Worm (Caenorhabditis elegans): ENCODE data around the gene clec-127.
A peak's percentile ranks its signal among the peaks of the same experiment; 100 is the strongest.

The clec-127 gene

ce11 chrII:3581752-3582151 lies 12.7 kb upstream of the clec-127 start, which contains the start of gene srh-59:
TSS of gene srh-59 (plus strand) at chrII:3582052.
- TF ChIP-seq hmg-4 (GFP tag; optimal IDR thresholded peaks at IDR 0.05) (no peak), tra-4 (tag; optimal IDR thresholded peaks at IDR 0.05) (no peak), B0310.2 (tag; optimal IDR thresholded peaks at IDR 0.05) (no peak), scrt-1 (GFP tag; IDR thresholded peaks at IDR 0.05) (no peak), tbx-37 (GFP tag; conservative IDR thresholded peaks at IDR 0.05) (no peak)

- no peak for TF ChIP-seq hmbx-1 (tag; optimal IDR thresholded peaks at IDR 0.05)
- TF ChIP-seq hmg-4 (GFP tag; optimal IDR thresholded peaks at IDR 0.05) = no peak
- no peak for TF ChIP-seq hnd-1 (tag; optimal IDR thresholded peaks at IDR 0.05)
- no peak for TF ChIP-seq tra-4 (tag; optimal IDR thresholded peaks at IDR 0.05)
- TF ChIP-seq ama-1 (optimal IDR thresholded peaks at IDR 0.05) = no peak
- no peak for TF ChIP-seq sea-1 (GFP tag; conservative IDR thresholded peaks at IDR 0.05)
- no peak for TF ChIP-seq B0310.2 (tag; optimal IDR thresholded peaks at IDR 0.05)
- no peak for TF ChIP-seq ceh-13 (GFP tag; optimal IDR thresholded peaks at IDR 0.05)
- no peak for TF ChIP-seq aly-1 (tag; optimal IDR thresholded peaks at IDR 0.05)
- TF ChIP-seq tbx-37 (GFP tag; conservative IDR thresholded peaks at IDR 0.05) = no peak
- TF ChIP-seq ceh-36 (tag; optimal IDR thresholded peaks at IDR 0.05) = no peak
- TF ChIP-seq pes-1 (GFP tag; IDR thresholded peaks at IDR 0.05) = no peak
- TF ChIP-seq F13C5.2 (tag; optimal IDR thresholded peaks at IDR 0.05) = no peak
- no peak for TF ChIP-seq tbx-11 (GFP tag; IDR thresholded peaks at IDR 0.05)
- no peak for TF ChIP-seq scrt-1 (GFP tag; IDR thresholded peaks at IDR 0.05)
- no peak for TF ChIP-seq ets-7 (tag; optimal IDR thresholded peaks at IDR 0.05)
- no peak for TF ChIP-seq flt-1 (GFP tag; IDR thresholded peaks at IDR 0.05)
These were observed 10.7 kb upstream of the clec-127 start, which contains the start of gene clec-134 for ce11 chrII:3579767-3580166. TSS of gene clec-134 (plus strand) at chrII:3580067.

- TF ChIP-seq tbx-37 (GFP tag; conservative IDR thresholded peaks at IDR 0.05) (no peak), tbx-11 (GFP tag; IDR thresholded peaks at IDR 0.05) (no peak), ama-1 (optimal IDR thresholded peaks at IDR 0.05) (no peak), ceh-36 (tag; optimal IDR thresholded peaks at IDR 0.05) (no peak), pes-1 (GFP tag; IDR thresholded peaks at IDR 0.05) (no peak), ets-7 (tag; optimal IDR thresholded peaks at IDR 0.05) (no peak), flt-1 (GFP tag; IDR thresholded peaks at IDR 0.05) (no peak), B0310.2 (tag; optimal IDR thresholded peaks at IDR 0.05) (no peak), hnd-1 (tag; optimal IDR thresholded peaks at IDR 0.05) (no peak), scrt-1 (GFP tag; IDR thresholded peaks at IDR 0.05) (no peak), hmg-4 (GFP tag; optimal IDR thresholded peaks at IDR 0.05) (no peak), F13C5.2 (tag; optimal IDR thresholded peaks at IDR 0.05) (no peak), aly-1 (tag; optimal IDR thresholded peaks at IDR 0.05) (no peak), ceh-13 (GFP tag; optimal IDR thresholded peaks at IDR 0.05) (no peak), sea-1 (GFP tag; conservative IDR thresholded peaks at IDR 0.05) (no peak), hmbx-1 (tag; optimal IDR thresholded peaks at IDR 0.05) (no peak), tra-4 (tag; optimal IDR thresholded peaks at IDR 0.05) (no peak)
These were observed 9.1 kb upstream of the clec-127 start, which contains the start of gene clec-133 for ce11 chrII:3578121-3578520. TSS of gene clec-133 (plus strand) at chrII:3578421.

DNA sequence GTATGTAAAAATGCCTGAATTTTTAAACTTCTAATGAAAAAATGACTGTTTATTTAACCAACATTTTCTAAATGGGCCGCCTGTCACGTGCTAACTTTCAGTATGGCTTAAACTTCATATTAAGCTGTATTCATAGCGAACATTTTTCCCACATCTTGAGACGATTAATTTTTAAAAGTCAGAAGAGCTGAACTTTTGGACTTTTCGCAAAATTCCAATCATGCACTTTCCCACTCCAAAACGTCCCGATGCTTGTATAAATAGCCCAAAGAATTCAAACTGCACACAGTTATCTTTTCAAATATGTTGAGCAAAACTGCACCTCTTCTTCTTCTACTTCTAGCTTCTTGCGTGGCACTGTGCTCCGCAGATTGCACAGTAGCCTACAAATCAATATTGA lies 7.7 kb upstream of the clec-127 start, which contains the start of gene clec-132:
Gene clec-132 (plus strand): TSS at position 301 of the 400 bp plus-strand sequence.
- TF ChIP-seq hmg-4 (GFP tag; optimal IDR thresholded peaks at IDR 0.05) (no peak), ceh-13 (GFP tag; optimal IDR thresholded peaks at IDR 0.05) (no peak), pes-1 (GFP tag; IDR thresholded peaks at IDR 0.05) (no peak), ceh-36 (tag; optimal IDR thresholded peaks at IDR 0.05) (no peak), tbx-37 (GFP tag; conservative IDR thresholded peaks at IDR 0.05) (no peak), hmbx-1 (tag; optimal IDR thresholded peaks at IDR 0.05) (no peak), scrt-1 (GFP tag; IDR thresholded peaks at IDR 0.05) (no peak), tra-4 (tag; optimal IDR thresholded peaks at IDR 0.05) (no peak), hnd-1 (tag; optimal IDR thresholded peaks at IDR 0.05) (no peak), sea-1 (GFP tag; conservative IDR thresholded peaks at IDR 0.05) (no peak), flt-1 (GFP tag; IDR thresholded peaks at IDR 0.05) (no peak), ama-1 (optimal IDR thresholded peaks at IDR 0.05) (no peak), F13C5.2 (tag; optimal IDR thresholded peaks at IDR 0.05) (no peak), ets-7 (tag; optimal IDR thresholded peaks at IDR 0.05) (no peak), tbx-11 (GFP tag; IDR thresholded peaks at IDR 0.05) (no peak)

- no peak for TF ChIP-seq flt-1 (GFP tag; IDR thresholded peaks at IDR 0.05)
- no peak for TF ChIP-seq ets-7 (tag; optimal IDR thresholded peaks at IDR 0.05)
- TF ChIP-seq ama-1 (optimal IDR thresholded peaks at IDR 0.05) = no peak
- TF ChIP-seq hnd-1 (tag; optimal IDR thresholded peaks at IDR 0.05) = no peak
- no peak for TF ChIP-seq ceh-13 (GFP tag; optimal IDR thresholded peaks at IDR 0.05)
- TF ChIP-seq tra-4 (tag; optimal IDR thresholded peaks at IDR 0.05) = no peak
- no peak for TF ChIP-seq B0310.2 (tag; optimal IDR thresholded peaks at IDR 0.05)
- TF ChIP-seq F13C5.2 (tag; optimal IDR thresholded peaks at IDR 0.05) = no peak
- TF ChIP-seq scrt-1 (GFP tag; IDR thresholded peaks at IDR 0.05) = no peak
- no peak for TF ChIP-seq tbx-11 (GFP tag; IDR thresholded peaks at IDR 0.05)
- no peak for TF ChIP-seq pes-1 (GFP tag; IDR thresholded peaks at IDR 0.05)
- no peak for TF ChIP-seq tbx-37 (GFP tag; conservative IDR thresholded peaks at IDR 0.05)
- no peak for TF ChIP-seq hmg-4 (GFP tag; optimal IDR thresholded peaks at IDR 0.05)
- no peak for TF ChIP-seq aly-1 (tag; optimal IDR thresholded peaks at IDR 0.05)
- no peak for TF ChIP-seq hmbx-1 (tag; optimal IDR thresholded peaks at IDR 0.05)
- TF ChIP-seq ceh-36 (tag; optimal IDR thresholded peaks at IDR 0.05) = no peak
- TF ChIP-seq sea-1 (GFP tag; conservative IDR thresholded peaks at IDR 0.05) = no peak
These were observed 4.2 kb upstream of the clec-127 start, which contains the start of gene clec-130 for ce11 chrII:3573255-3573654. TSS of gene clec-130 (plus strand) at chrII:3573555.

DNA sequence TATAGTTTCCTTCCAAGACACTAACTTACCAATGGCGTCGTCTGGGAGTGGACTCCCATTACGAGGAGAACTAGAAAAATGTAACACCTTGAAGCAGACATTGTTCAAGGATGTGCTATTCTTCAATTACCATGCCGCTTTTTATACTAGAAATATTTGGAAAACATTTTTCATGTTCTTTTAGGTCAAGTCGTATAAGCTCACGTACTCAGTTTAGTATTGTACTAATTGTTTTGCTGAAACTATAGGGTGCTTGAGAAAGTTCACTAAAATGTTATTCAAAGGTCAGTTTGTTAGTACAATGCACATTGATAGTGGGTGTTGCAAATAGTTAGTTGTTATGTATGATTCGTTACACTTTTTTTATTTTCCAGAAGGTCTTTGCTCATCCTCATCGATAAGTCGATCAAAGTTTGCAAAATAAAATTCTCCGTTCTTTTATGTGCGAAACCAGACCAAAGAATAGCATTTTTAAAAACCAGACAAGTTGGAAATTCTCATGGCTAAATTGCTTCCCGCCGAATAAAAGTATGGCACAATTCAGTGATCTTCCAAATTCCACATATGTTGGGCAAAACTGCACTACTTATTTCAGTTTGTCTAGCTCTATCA lies 2.0 kb upstream of the clec-127 start, which contains the start of the genes clec-128 and clec-129:
Gene clec-128 (minus strand): TSS at position 101 of the 612 bp plus-strand sequence.
Gene clec-129 (plus strand): TSS at position 562 of the 612 bp plus-strand sequence.
- TF ChIP-seq aly-1 (tag; optimal IDR thresholded peaks at IDR 0.05) (no peak), ceh-13 (GFP tag; optimal IDR thresholded peaks at IDR 0.05) (no peak), ama-1 (optimal IDR thresholded peaks at IDR 0.05) (no peak), tra-4 (tag; optimal IDR thresholded peaks at IDR 0.05) (no peak), scrt-1 (GFP tag; IDR thresholded peaks at IDR 0.05) (no peak), B0310.2 (tag; optimal IDR thresholded peaks at IDR 0.05) (no peak)

DNA sequence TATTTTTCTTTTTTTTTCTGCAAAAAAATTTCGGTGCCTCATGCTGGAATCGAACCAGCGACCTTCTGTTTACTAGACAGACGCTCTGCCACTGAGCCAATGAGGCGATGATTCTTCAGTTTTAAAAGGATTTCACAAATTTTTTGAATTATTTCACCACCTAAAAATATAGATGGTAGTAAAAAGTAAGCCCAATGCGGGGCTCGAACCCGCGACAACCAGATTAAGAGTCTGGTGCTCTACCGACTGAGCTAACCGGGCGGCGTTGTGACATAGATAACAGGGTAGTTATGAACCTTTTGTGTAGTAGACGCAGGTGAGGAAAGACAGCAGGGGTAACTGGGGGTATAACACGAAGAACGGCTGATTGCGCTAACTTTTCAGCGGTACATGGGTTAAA lies 1.4 kb downstream of the clec-127 start:
- TF ChIP-seq hmg-4 (GFP tag; optimal IDR thresholded peaks at IDR 0.05) = peak; percentile 69
- peak; percentile 70 for TF ChIP-seq tbx-11 (GFP tag; IDR thresholded peaks at IDR 0.05)
- peak; percentile 86 for TF ChIP-seq scrt-1 (GFP tag; IDR thresholded peaks at IDR 0.05)
- TF ChIP-seq pes-1 (GFP tag; IDR thresholded peaks at IDR 0.05) = peak; percentile 86
- peak; percentile 68 for TF ChIP-seq flt-1 (GFP tag; IDR thresholded peaks at IDR 0.05)
- TF ChIP-seq sea-1 (GFP tag; conservative IDR thresholded peaks at IDR 0.05) = peak; percentile 76; the same call in 1 of the 2 replicates
- TF ChIP-seq tbx-37 (GFP tag; conservative IDR thresholded peaks at IDR 0.05) = peak; percentile 52; the same call in 1 of the 2 replicates
- peak; percentile 55 for TF ChIP-seq hnd-1 (tag; optimal IDR thresholded peaks at IDR 0.05)
- TF ChIP-seq tra-4 (tag; optimal IDR thresholded peaks at IDR 0.05) = peak; percentile 10
- peak; percentile 22 for TF ChIP-seq ceh-13 (GFP tag; optimal IDR thresholded peaks at IDR 0.05)
- peak; percentile 47 for TF ChIP-seq aly-1 (tag; optimal IDR thresholded peaks at IDR 0.05)
- TF ChIP-seq B0310.2 (tag; optimal IDR thresholded peaks at IDR 0.05) = peak; percentile 12
- peak; percentile 82 for TF ChIP-seq ceh-36 (tag; optimal IDR thresholded peaks at IDR 0.05)
